Worm (Caenorhabditis elegans) whole organism, L3 larva: Measurements from ENCODE around the gene R53.8.

Experiments used
- R02D3.7 ChIP-seq: fragments of 150-350 bp; optimal IDR thresholded peaks from 2 replicates; lab custom pipeline; 2014; ENCODE audit warnings: missing biosample characterization, missing genetic modification characterization
- ama-1 ChIP-seq: fragments of 150-350 bp; optimal IDR thresholded peaks from 2 replicates; lab custom pipeline; 2018
- egl-27 ChIP-seq: sonication (generic microtip); optimal IDR thresholded peaks from 4 replicates; lab custom pipeline; 2017; ENCODE audit warnings: missing biosample characterization, missing genetic modification reagents, missing genetic modification characterization
- elt-2 ChIP-seq: sonication (generic microtip); optimal IDR thresholded peaks from 2 replicates; lab custom pipeline; 2016; ENCODE audit warnings: missing genetic modification reagents, mild to moderate bottlenecking, missing genetic modification characterization, missing compliant biosample characterization
- eor-1 ChIP-seq, 2 experiments: fragments of 150-350 bp; optimal IDR thresholded peaks; 2 replicates each; lab custom pipeline; 2014 to 2018; ENCODE audit warnings: missing biosample characterization in 2 of 2, missing genetic modification characterization in 2 of 2
- hmg-11 ChIP-seq: sonication (generic microtip); optimal IDR thresholded peaks from 2 replicates; lab custom pipeline; 2016; ENCODE audit warnings: missing genetic modification characterization, missing compliant biosample characterization
- jun-1 ChIP-seq: fragments of 150-350 bp; optimal IDR thresholded peaks from 2 replicates; lab custom pipeline; 2014; ENCODE audit warnings: missing biosample characterization, missing genetic modification reagents, missing genetic modification characterization
- lin-15B ChIP-seq: fragments of 150-350 bp; optimal IDR thresholded peaks from 2 replicates; lab custom pipeline; 2014; ENCODE audit warnings: missing biosample characterization, missing genetic modification characterization
- nfya-1 ChIP-seq: sonication (generic microtip); optimal IDR thresholded peaks from 2 replicates; lab custom pipeline; 2017; ENCODE audit warnings: missing genetic modification characterization, mild to moderate bottlenecking, missing compliant biosample characterization, antibody characterized with exemption, moderate library complexity; ENCODE audit not compliant: insufficient read depth
- nhr-77 ChIP-seq: fragments of 150-350 bp; optimal IDR thresholded peaks from 2 replicates; lab custom pipeline; 2014; ENCODE audit warnings: missing biosample characterization, missing genetic modification characterization
- skn-1 ChIP-seq: fragments of 150-350 bp; optimal IDR thresholded peaks from 2 replicates; lab custom pipeline; 2014; ENCODE audit warnings: missing biosample characterization, missing genetic modification characterization
- snpc-4 ChIP-seq: fragments of 150-350 bp; optimal IDR thresholded peaks from 2 replicates; lab custom pipeline; 2014; ENCODE audit warnings: missing biosample characterization, missing genetic modification characterization
- unc-39 ChIP-seq: sonication (generic microtip); optimal IDR thresholded peaks from 4 replicates; lab custom pipeline; 2017; ENCODE audit warnings: missing biosample characterization, missing genetic modification characterization

ce11 chrII:9980077-9980631 lies 3.6 kb downstream of the R53.8 start, which contains the start of gene ZK892.6:
- TF ChIP-seq skn-1 (tag; lab: Kevin White, UChicago), result no peak
- no peak for TF ChIP-seq unc-39 (tag; lab: Kevin White, UChicago)
- TF ChIP-seq snpc-4 (tag; lab: Kevin White, UChicago), result no peak
- no peak for TF ChIP-seq R02D3.7 (tag; lab: Kevin White, UChicago)
- no peak for TF ChIP-seq elt-2
- no peak for TF ChIP-seq hmg-11
- no peak for TF ChIP-seq eor-1 (tag; optimal IDR thresholded peaks at IDR 0.05; lab: Kevin White, UChicago)
- no peak for TF ChIP-seq egl-27
- TF ChIP-seq nhr-77, result no peak
- no peak for TF ChIP-seq ama-1 (lab: Kevin White, UChicago)
- no peak for TF ChIP-seq lin-15B (tag; lab: Kevin White, UChicago)
- TF ChIP-seq jun-1 (tag; lab: Kevin White, UChicago), result no peak
- TF ChIP-seq nfya-1 (tag; lab: Kevin White, UChicago), result no peak
